Worm (Caenorhabditis elegans) whole organism, young adult: ENCODE results near the gene Y53F4B.10.

ENCODE experiments used
- B0035.1 ChIP-seq: sonication (generic microtip); optimal IDR thresholded peaks from 2 replicates; lab custom pipeline; 2016; ENCODE audit warnings: missing genetic modification characterization, mild to moderate bottlenecking, missing compliant biosample characterization, missing genotype, missing genetic modification reagents
- B0336.3 ChIP-seq: fragments of 200-800 bp; sonication (Bioruptor generic); IDR thresholded peaks from 2 replicates; pipeline ENCODE4 v1.3.6; 2022; ENCODE audit warnings: missing genetic modification characterization, missing compliant biosample characterization
- C06A6.2 ChIP-seq: fragments of 200-800 bp; sonication (Bioruptor generic); conservative IDR thresholded peaks from 2 replicates; pipeline ENCODE4 v1.3.6; 2022; ENCODE audit warnings: missing genetic modification characterization, missing compliant biosample characterization
- F23B12.7 ChIP-seq: sonication (generic microtip); optimal IDR thresholded peaks from 2 replicates; lab custom pipeline; 2017; ENCODE audit warnings: missing genetic modification characterization, mild to moderate bottlenecking, missing compliant biosample characterization, antibody characterized with exemption, moderate library complexity; ENCODE audit not compliant: insufficient read depth
- F33H1.4 ChIP-seq: fragments of 200-800 bp; sonication (Bioruptor generic); IDR thresholded peaks from 2 replicates; pipeline ENCODE4 v1.3.6; 2022; ENCODE audit warnings: missing genetic modification reagents, missing genetic modification characterization, missing compliant biosample characterization
- F49E8.2 ChIP-seq: sonication (generic microtip); optimal IDR thresholded peaks from 3 replicates; lab custom pipeline; 2017; ENCODE audit warnings: missing genetic modification characterization, mild to moderate bottlenecking, missing compliant biosample characterization, antibody characterized with exemption, moderate library complexity; ENCODE audit not compliant: insufficient read depth
- F52B5.7 ChIP-seq: sonication (generic microtip); optimal IDR thresholded peaks from 2 replicates; lab custom pipeline; 2016; ENCODE audit warnings: mild to moderate bottlenecking, missing genetic modification characterization, missing compliant biosample characterization
- T26A5.8 ChIP-seq: sonication (generic microtip); optimal IDR thresholded peaks from 2 replicates; lab custom pipeline; 2016; ENCODE audit warnings: missing genetic modification characterization, missing compliant biosample characterization
- Y56A3A.18 ChIP-seq: fragments of 200-800 bp; sonication (Bioruptor generic); IDR thresholded peaks from 2 replicates; pipeline ENCODE4 v1.3.6; 2022; ENCODE audit warnings: missing genetic modification reagents, missing genetic modification characterization, missing compliant biosample characterization
- ZK185.1 ChIP-seq: sonication (generic microtip); optimal IDR thresholded peaks from 2 replicates; lab custom pipeline; 2016; ENCODE audit warnings: mild to moderate bottlenecking, missing genetic modification characterization, missing compliant biosample characterization; ENCODE audit not compliant: poor library complexity, severe bottlenecking
- aptf-2 ChIP-seq: fragments of 200-800 bp; sonication (Bioruptor generic); conservative IDR thresholded peaks from 2 replicates; pipeline ENCODE4 v1.3.6; 2022; ENCODE audit warnings: missing genetic modification reagents, missing genetic modification characterization, missing compliant biosample characterization
- athp-1 ChIP-seq: sonication (generic microtip); optimal IDR thresholded peaks from 2 replicates; lab custom pipeline; 2017; ENCODE audit warnings: mild to moderate bottlenecking, missing genetic modification characterization, missing compliant biosample characterization
- cebp-2 ChIP-seq: fragments of 200-800 bp; sonication (Bioruptor generic); IDR thresholded peaks from 2 replicates; pipeline ENCODE4 v1.3.6; 2022; ENCODE audit warnings: missing genetic modification characterization, missing compliant biosample characterization
- ceh-100 ChIP-seq: fragments of 200-800 bp; sonication (Bioruptor generic); IDR thresholded peaks from 2 replicates; pipeline ENCODE4 v1.3.6; 2022; ENCODE audit warnings: missing genetic modification reagents, missing genetic modification characterization, missing compliant biosample characterization
- ceh-40 ChIP-seq: fragments of 200-800 bp; sonication (Bioruptor generic); IDR thresholded peaks from 2 replicates; pipeline ENCODE4 v1.3.6; 2022; ENCODE audit warnings: missing genetic modification characterization, missing compliant biosample characterization
- dox-1 ChIP-seq: fragments of 200-800 bp; sonication (Bioruptor generic); IDR thresholded peaks from 2 replicates; pipeline ENCODE4 v1.3.6; 2022; ENCODE audit warnings: missing genetic modification reagents, missing genetic modification characterization, missing compliant biosample characterization
- egl-44 ChIP-seq: fragments of 200-800 bp; sonication (Bioruptor generic); IDR thresholded peaks from 2 replicates; pipeline ENCODE4 v1.3.6; 2022; ENCODE audit warnings: missing genetic modification reagents, missing genetic modification characterization, missing compliant biosample characterization
- egrh-3 ChIP-seq: fragments of 200-800 bp; sonication (Bioruptor generic); IDR thresholded peaks from 2 replicates; pipeline ENCODE4 v1.3.6; 2022; ENCODE audit warnings: missing genetic modification reagents, missing genetic modification characterization, missing compliant biosample characterization
- fkh-3 ChIP-seq: sonication (generic microtip); optimal IDR thresholded peaks from 2 replicates; lab custom pipeline; 2016; ENCODE audit warnings: mild to moderate bottlenecking, missing genetic modification characterization, missing compliant biosample characterization
- him-1 ChIP-seq: sonication (generic microtip); optimal IDR thresholded peaks from 2 replicates; lab custom pipeline; 2016; ENCODE audit warnings: missing genotype, missing genetic modification reagents, missing genetic modification characterization, missing compliant biosample characterization
- hrde-1 ChIP-seq: sonication (generic microtip); optimal IDR thresholded peaks from 2 replicates; lab custom pipeline; 2016; ENCODE audit warnings: missing genetic modification characterization, mild to moderate bottlenecking, missing compliant biosample characterization, moderate library complexity, missing genotype, missing genetic modification reagents, borderline replicate concordance
- hsf-1 ChIP-seq: fragments of 200-800 bp; sonication (Bioruptor generic); IDR thresholded peaks from 2 replicates; pipeline ENCODE4 v1.3.6; 2022; ENCODE audit warnings: missing genetic modification reagents, missing genetic modification characterization, missing compliant biosample characterization
- lin-26 ChIP-seq: fragments of 200-800 bp; sonication (Bioruptor generic); IDR thresholded peaks from 2 replicates; pipeline ENCODE4 v1.3.6; 2022; ENCODE audit warnings: missing genetic modification reagents, missing genetic modification characterization, missing compliant biosample characterization
- madf-6 ChIP-seq: fragments of 200-800 bp; sonication (Bioruptor generic); IDR thresholded peaks from 2 replicates; pipeline ENCODE4 v1.3.6; 2022; ENCODE audit warnings: missing genetic modification reagents, missing genetic modification characterization, missing compliant biosample characterization
- mcd-1 ChIP-seq: fragments of 200-800 bp; sonication (Bioruptor generic); IDR thresholded peaks from 2 replicates; pipeline ENCODE4 v1.3.6; 2022; ENCODE audit warnings: missing genetic modification reagents, missing genetic modification characterization, missing compliant biosample characterization
- mel-28 ChIP-seq: sonication (generic microtip); optimal IDR thresholded peaks from 2 replicates; lab custom pipeline; 2016; ENCODE audit warnings: borderline replicate concordance, mild to moderate bottlenecking, missing genetic modification characterization, missing compliant biosample characterization
- mes-4 ChIP-seq: sonication (generic microtip); optimal IDR thresholded peaks from 2 replicates; lab custom pipeline; 2016; ENCODE audit warnings: missing genotype, missing genetic modification characterization, missing compliant biosample characterization
- nfya-2 ChIP-seq: fragments of 200-800 bp; sonication (Bioruptor generic); IDR thresholded peaks from 2 replicates; pipeline ENCODE4 v1.3.6; 2022; ENCODE audit warnings: missing genetic modification reagents, missing genetic modification characterization, missing compliant biosample characterization
- nhr-27 ChIP-seq: fragments of 200-800 bp; sonication (Bioruptor generic); optimal IDR thresholded peaks from 2 replicates; lab custom pipeline; 2018; ENCODE audit warnings: mild to moderate bottlenecking, missing genetic modification characterization, moderate library complexity, missing compliant biosample characterization
- nhr-80 ChIP-seq: sonication (generic microtip); optimal IDR thresholded peaks from 2 replicates; lab custom pipeline; 2016; ENCODE audit warnings: missing genetic modification characterization, missing compliant biosample characterization
- pha-4 ChIP-seq: fragments of 150-350 bp; sonication (generic microtip); optimal IDR thresholded peaks from 2 replicates; lab custom pipeline; 2014; ENCODE audit warnings: missing biosample characterization, missing genetic modification reagents, missing genetic modification characterization
- rec-8 ChIP-seq, 2 experiments: sonication (generic microtip); optimal IDR thresholded peaks; 2 replicates each; lab custom pipeline; 2016; ENCODE audit warnings: mild to moderate bottlenecking in 2 of 2, missing genetic modification characterization in 2 of 2, missing genetic modification reagents in 2 of 2, missing genotype in 2 of 2, missing biosample characterization in 1 of 2, missing compliant biosample characterization in 1 of 2, moderate library complexity in 1 of 2
- repo-1 ChIP-seq: sonication (generic microtip); optimal IDR thresholded peaks from 2 replicates; lab custom pipeline; 2017; ENCODE audit warnings: mild to moderate bottlenecking, missing genetic modification characterization, missing compliant biosample characterization
- snpc-1.3 ChIP-seq: sonication (generic microtip); optimal IDR thresholded peaks from 2 replicates; lab custom pipeline; 2017; ENCODE audit warnings: missing genetic modification characterization, mild to moderate bottlenecking, missing compliant biosample characterization, antibody characterized with exemption, moderate library complexity, missing genotype, missing genetic modification reagents; ENCODE audit not compliant: insufficient read depth
- snpc-4 ChIP-seq, 5 experiments: fragments of 150-350 bp in 1 of 5; sonication (generic microtip) in 4 of 5; optimal IDR thresholded peaks; 2 replicates each; lab custom pipeline; 2014 to 2018; ENCODE audit warnings: missing genetic modification characterization in 5 of 5, missing biosample characterization in 3 of 5, antibody characterized with exemption in 2 of 5, mild to moderate bottlenecking in 2 of 5, missing compliant biosample characterization in 2 of 5, missing genotype in 2 of 5, moderate library complexity in 2 of 5, missing genetic modification reagents in 1 of 5
- sptf-2 ChIP-seq: fragments of 200-800 bp; sonication (Bioruptor generic); optimal IDR thresholded peaks from 2 replicates; lab custom pipeline; 2018; ENCODE audit warnings: mild to moderate bottlenecking, missing genetic modification characterization, missing compliant biosample characterization
- zfh-2 ChIP-seq: fragments of 200-800 bp; sonication (Bioruptor generic); conservative IDR thresholded peaks from 2 replicates; pipeline ENCODE4 v1.3.6; 2022; ENCODE audit warnings: missing genetic modification reagents, missing genetic modification characterization, missing compliant biosample characterization
- ztf-18 ChIP-seq: sonication (generic microtip); optimal IDR thresholded peaks from 2 replicates; lab custom pipeline; 2016; ENCODE audit warnings: missing genotype, mild to moderate bottlenecking, missing genetic modification characterization, missing compliant biosample characterization
- ztf-25 ChIP-seq: fragments of 200-800 bp; sonication (Bioruptor generic); IDR thresholded peaks from 2 replicates; pipeline ENCODE4 v1.3.6; 2022; ENCODE audit warnings: missing genetic modification reagents, missing genetic modification characterization, missing compliant biosample characterization
- ztf-28 ChIP-seq: fragments of 200-800 bp; sonication (Bioruptor generic); IDR thresholded peaks from 2 replicates; pipeline ENCODE4 v1.3.6; 2022; ENCODE audit warnings: missing genetic modification reagents, missing genetic modification characterization, missing compliant biosample characterization
- ztf-3 ChIP-seq: fragments of 200-800 bp; sonication (Bioruptor generic); optimal IDR thresholded peaks from 2 replicates; lab custom pipeline; 2018; ENCODE audit warnings: mild to moderate bottlenecking, missing genetic modification characterization, missing compliant biosample characterization

Y53F4B.10 gene

ce11 chrII:15008481-15009057 lies 5.3 kb upstream of the Y53F4B.10 start:
- TF ChIP-seq dox-1 (GFP tag; lab: Robert Waterston, UW), result no peak
- peak; percentile 34; the same call in 1 of the 2 replicates for TF ChIP-seq zfh-2 (GFP tag; lab: Robert Waterston, UW)
- TF ChIP-seq lin-26 (GFP tag; lab: Robert Waterston, UW), result 0 out of 2 replicates have a peak, but pooled peaks have one; percentile 21
- peak; percentile 18; the same call in 1 of the 2 replicates for TF ChIP-seq egrh-3 (GFP tag; lab: Robert Waterston, UW)
- no peak for TF ChIP-seq ztf-3
- TF ChIP-seq T26A5.8 (tag; lab: Kevin White, UChicago), result no peak
- TF ChIP-seq nfya-2 (GFP tag; lab: Robert Waterston, UW), result no peak

- TF ChIP-seq mel-28 (tag; lab: Kevin White, UChicago) (no peak), egrh-3 (GFP tag; lab: Robert Waterston, UW) (peak; percentile 27; the same call in 1 of the 2 replicates), cebp-2 (GFP tag; lab: Robert Waterston, UW) (0 out of 2 replicates have a peak, but pooled peaks have one; percentile 23), ztf-28 (0 out of 2 replicates have a peak, but pooled peaks have one; percentile 48), ztf-25 (no peak), zfh-2 (GFP tag; lab: Robert Waterston, UW) (peak; percentile 82), hsf-1 (GFP tag; lab: Robert Waterston, UW) (no peak)
Measured at ce11 chrII:15005118-15005517, 1.8 kb upstream of the Y53F4B.10 start.

DNA sequence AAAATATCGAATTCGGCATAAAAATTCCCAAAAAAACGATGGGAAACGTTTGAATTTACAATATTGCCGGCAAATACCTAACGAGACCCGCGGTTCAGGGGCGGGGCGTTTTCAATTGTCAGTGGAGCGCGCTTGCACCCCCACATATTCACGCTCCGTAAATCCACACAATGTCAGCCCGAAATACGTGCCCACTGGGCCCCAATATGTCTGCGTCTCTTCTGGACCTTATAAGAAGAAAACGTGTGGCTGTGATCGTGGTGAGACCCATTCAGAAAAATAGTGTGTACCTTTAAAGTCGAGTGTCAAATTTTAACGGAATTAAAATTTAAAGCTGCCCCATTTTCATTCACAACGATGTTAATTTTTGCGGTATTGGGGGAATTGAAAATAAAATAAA lies 1.2 kb upstream of the Y53F4B.10 start:
- TF ChIP-seq C06A6.2 (GFP tag; lab: Robert Waterston, UW), result no peak
- TF ChIP-seq egrh-3 (GFP tag; lab: Robert Waterston, UW), result 0 out of 2 replicates have a peak, but pooled peaks have one; percentile 6
- TF ChIP-seq madf-6, result peak; percentile 82
- peak; percentile 76 for TF ChIP-seq athp-1 (tag; lab: Kevin White, UChicago)
- TF ChIP-seq aptf-2 (GFP tag; lab: Robert Waterston, UW), result 0 out of 2 replicates have a peak, but pooled peaks have one; percentile 15
- TF ChIP-seq ceh-100 (GFP tag; lab: Robert Waterston, UW), result peak; percentile 44
- TF ChIP-seq ceh-40 (GFP tag; lab: Robert Waterston, UW), result no peak
- TF ChIP-seq snpc-1.3 (tag; lab: Kevin White, UChicago), result no peak
- no peak for TF ChIP-seq ztf-3
- TF ChIP-seq sptf-2 (GFP tag; lab: Kevin White, UChicago), result no peak
- no peak for TF ChIP-seq nhr-80 (tag; lab: Kevin White, UChicago)
- no peak for TF ChIP-seq repo-1 (tag; lab: Kevin White, UChicago)
- peak; percentile 93 for TF ChIP-seq B0336.3 (GFP tag; lab: Robert Waterston, UW)
- no peak for TF ChIP-seq pha-4 (tag; lab: Kevin White, UChicago)
- TF ChIP-seq mes-4, result no peak
- TF ChIP-seq ZK185.1, result no peak
- TF ChIP-seq dox-1 (GFP tag; lab: Robert Waterston, UW), result peak; percentile 42; the same call in 1 of the 2 replicates
- TF ChIP-seq F52B5.7 (tag; lab: Kevin White, UChicago), result peak; percentile 86
- no peak for TF ChIP-seq Y56A3A.18 (GFP tag; lab: Robert Waterston, UW)
- TF ChIP-seq him-1 (tag; lab: Kevin White, UChicago), result peak; percentile 48
- TF ChIP-seq snpc-4 (GFP tag; optimal IDR thresholded peaks at IDR 0.05; lab: Kevin White, UChicago), result no peak
- peak in 2 of 4 experiments; percentile 8 to 39 for TF ChIP-seq snpc-4 (tag; optimal IDR thresholded peaks at IDR 0.05; lab: Kevin White, UChicago)
- no peak for TF ChIP-seq B0035.1 (tag; lab: Kevin White, UChicago)
- TF ChIP-seq mcd-1, result peak; percentile 70
- peak; percentile 70 for TF ChIP-seq F49E8.2 (tag; lab: Kevin White, UChicago)
- TF ChIP-seq ztf-18 (tag; lab: Kevin White, UChicago), result peak; percentile 18
- TF ChIP-seq hrde-1 (tag; lab: Kevin White, UChicago), result peak; percentile 93
- TF ChIP-seq F33H1.4 (GFP tag; lab: Robert Waterston, UW), result peak; percentile 64
- TF ChIP-seq egl-44 (GFP tag; lab: Robert Waterston, UW), result no peak; the same call in 1 of the 2 replicates
- TF ChIP-seq nhr-27 (tag; lab: Kevin White, UChicago), result no peak
- no peak for TF ChIP-seq rec-8 (tag; optimal IDR thresholded peaks at IDR 0.05; lab: Kevin White, UChicago)
- TF ChIP-seq F23B12.7, result no peak
- no peak for TF ChIP-seq fkh-3 (tag; lab: Kevin White, UChicago)
